Fruit fly (Drosophila melanogaster) whole organism, embryonic: ENCODE results near the gene Bug22.

Source experiments
- Bgb ChIP-seq: fragments of 200-800 bp; sonication (Bioruptor generic); IDR thresholded peaks from 2 replicates; pipeline ENCODE4 v1.3.6; 2022; ENCODE audit warnings: missing biosample characterization, missing genetic modification characterization; ENCODE audit not compliant: partially characterized antibody
- CG12071 ChIP-seq: fragments of 200-800 bp; sonication (Bioruptor generic); optimal IDR thresholded peaks from 3 replicates; lab custom pipeline; 2018; ENCODE audit warnings: missing biosample characterization, mild to moderate bottlenecking, missing genetic modification characterization
- CG13123 ChIP-seq: fragments of 200-800 bp; sonication (Bioruptor generic); optimal IDR thresholded peaks from 2 replicates; lab custom pipeline; 2016; ENCODE audit warnings: missing biosample characterization, missing genetic modification characterization
- CG13287 ChIP-seq: fragments of 200-800 bp; sonication (Bioruptor generic); IDR thresholded peaks from 2 replicates; pipeline ENCODE4 v1.3.6; 2022; ENCODE audit warnings: missing biosample characterization, missing genetic modification characterization; ENCODE audit not compliant: partially characterized antibody
- CG13296 ChIP-seq: fragments of 200-800 bp; sonication (Bioruptor generic); optimal IDR thresholded peaks from 3 replicates; lab custom pipeline; 2018; ENCODE audit warnings: missing biosample characterization, mild to moderate bottlenecking, missing genetic modification characterization
- CG16779 ChIP-seq: fragments of 200-800 bp; sonication (Bioruptor generic); IDR thresholded peaks from 2 replicates; pipeline ENCODE4 v1.3.6; 2022; ENCODE audit warnings: missing biosample characterization, missing genetic modification characterization
- CG17385 ChIP-seq: fragments of 200-800 bp; sonication (Bioruptor generic); optimal IDR thresholded peaks from 3 replicates; lab custom pipeline; 2018; ENCODE audit warnings: missing biosample characterization, mild to moderate bottlenecking, missing genetic modification characterization
- CG17568 ChIP-seq: fragments of 200-800 bp; sonication (Bioruptor generic); optimal IDR thresholded peaks from 2 replicates; lab custom pipeline; 2018; ENCODE audit warnings: missing biosample characterization, mild to moderate bottlenecking, missing genetic modification characterization, moderate library complexity
- CG2116 ChIP-seq: fragments of 200-800 bp; sonication (Bioruptor generic); optimal IDR thresholded peaks from 3 replicates; lab custom pipeline; 2018; ENCODE audit warnings: missing biosample characterization, mild to moderate bottlenecking, missing genetic modification characterization
- CG2199 ChIP-seq: fragments of 200-800 bp; sonication (Bioruptor generic); IDR thresholded peaks from 3 replicates; pipeline ENCODE4 v1.3.6; 2022; ENCODE audit warnings: missing biosample characterization, missing genetic modification characterization
- CG2202 ChIP-seq: fragments of 200-800 bp; sonication (Bioruptor generic); optimal IDR thresholded peaks from 2 replicates; lab custom pipeline; 2018; ENCODE audit warnings: missing biosample characterization, mild to moderate bottlenecking, missing genetic modification characterization
- CG2875 ChIP-seq: fragments of 200-800 bp; sonication (Bioruptor generic); optimal IDR thresholded peaks from 2 replicates; lab custom pipeline; 2017; ENCODE audit warnings: missing biosample characterization, mild to moderate bottlenecking, missing genetic modification characterization, missing genetic modification reagents
- CG31224 ChIP-seq: fragments of 200-800 bp; sonication (Bioruptor generic); IDR thresholded peaks from 2 replicates; pipeline ENCODE4 v1.3.6; 2022; ENCODE audit warnings: missing biosample characterization, missing genetic modification characterization
- CG32532 ChIP-seq: fragments of 200-800 bp; sonication (Bioruptor generic); IDR thresholded peaks from 2 replicates; pipeline ENCODE4 v1.3.6; 2022; ENCODE audit warnings: missing biosample characterization, missing genetic modification characterization
- CG43689 ChIP-seq: fragments of 200-800 bp; sonication (Bioruptor generic); IDR thresholded peaks from 2 replicates; pipeline ENCODE4 v1.3.6; 2022; ENCODE audit warnings: missing biosample characterization, missing genetic modification characterization
- CG4424 ChIP-seq: fragments of 200-800 bp; sonication (Bioruptor generic); optimal IDR thresholded peaks from 3 replicates; lab custom pipeline; 2016; ENCODE audit warnings: missing biosample characterization, missing genetic modification characterization
- CG6791 ChIP-seq: fragments of 200-800 bp; sonication (Bioruptor generic); IDR thresholded peaks from 3 replicates; pipeline ENCODE4 v1.3.6; 2022; ENCODE audit warnings: missing biosample characterization, missing genetic modification characterization; ENCODE audit not compliant: partially characterized antibody
- CG6854 ChIP-seq: fragments of 200-800 bp; sonication (Bioruptor generic); optimal IDR thresholded peaks from 3 replicates; lab custom pipeline; 2017; ENCODE audit warnings: missing biosample characterization, mild to moderate bottlenecking, missing genetic modification characterization
- CG8388 ChIP-seq: fragments of 200-800 bp; sonication (Bioruptor generic); optimal IDR thresholded peaks from 2 replicates; lab custom pipeline; 2019; ENCODE audit warnings: missing biosample characterization, mild to moderate bottlenecking, missing genetic modification characterization, moderate library complexity
- CG9797 ChIP-seq: fragments of 200-800 bp; sonication (Bioruptor generic); optimal IDR thresholded peaks from 3 replicates; lab custom pipeline; 2018; ENCODE audit warnings: missing biosample characterization, mild to moderate bottlenecking, missing genetic modification characterization
- Camta ChIP-seq: fragments of 200-800 bp; sonication (Bioruptor generic); optimal IDR thresholded peaks from 2 replicates; lab custom pipeline; 2016; ENCODE audit warnings: missing biosample characterization, missing genetic modification characterization
- Doc2 ChIP-seq: fragments of 200-800 bp; sonication (Bioruptor generic); IDR thresholded peaks from 2 replicates; pipeline ENCODE4 v1.3.6; 2022; ENCODE audit warnings: missing biosample characterization, missing genetic modification characterization
- Dp ChIP-seq: fragments of 200-800 bp; sonication (Bioruptor generic); optimal IDR thresholded peaks from 2 replicates; lab custom pipeline; 2018; ENCODE audit warnings: missing biosample characterization, mild to moderate bottlenecking, missing genetic modification characterization, moderate library complexity
- HLH4C ChIP-seq: fragments of 200-800 bp; sonication (Bioruptor generic); IDR thresholded peaks from 3 replicates; pipeline ENCODE4 v1.3.6; 2022; ENCODE audit warnings: missing biosample characterization, missing genetic modification characterization; ENCODE audit not compliant: partially characterized antibody
- Jarid2 ChIP-seq: fragments of 200-800 bp; sonication (Bioruptor generic); optimal IDR thresholded peaks from 3 replicates; lab custom pipeline; 2017; ENCODE audit warnings: mild to moderate bottlenecking, missing biosample characterization, missing genetic modification reagents, missing genetic modification characterization
- MESR4 ChIP-seq: fragments of 200-800 bp; sonication (Bioruptor generic); optimal IDR thresholded peaks from 2 replicates; lab custom pipeline; 2018; ENCODE audit warnings: missing biosample characterization, mild to moderate bottlenecking, missing genetic modification characterization, moderate library complexity
- Max ChIP-seq: fragments of 200-800 bp; sonication (Bioruptor generic); optimal IDR thresholded peaks from 2 replicates; lab custom pipeline; 2016; ENCODE audit warnings: missing biosample characterization, mild to moderate bottlenecking, missing genetic modification characterization
- Myb ChIP-seq: fragments of 200-800 bp; sonication (Bioruptor generic); optimal IDR thresholded peaks from 2 replicates; lab custom pipeline; 2016; ENCODE audit warnings: missing biosample characterization, missing genetic modification characterization
- NFAT ChIP-seq: fragments of 200-800 bp; sonication (Bioruptor generic); IDR thresholded peaks from 2 replicates; pipeline ENCODE4 v1.3.6; 2022; ENCODE audit warnings: missing biosample characterization, missing genetic modification characterization
- Side ChIP-seq: fragments of 200-800 bp; sonication (Bioruptor generic); optimal IDR thresholded peaks from 2 replicates; lab custom pipeline; 2016; ENCODE audit warnings: missing biosample characterization, missing genetic modification characterization
- Tbp ChIP-seq: fragments of >200 bp; optimal IDR thresholded peaks from 2 replicates; lab custom pipeline; 2018; ENCODE audit warnings: missing biosample characterization, missing genetic modification characterization
- ato ChIP-seq: fragments of 200-800 bp; sonication (Bioruptor generic); IDR thresholded peaks from 2 replicates; pipeline ENCODE4 v1.3.6; 2022; ENCODE audit warnings: missing biosample characterization, missing genetic modification characterization; ENCODE audit not compliant: partially characterized antibody
- bab2 ChIP-seq: fragments of 200-800 bp; sonication (Bioruptor generic); optimal IDR thresholded peaks from 2 replicates; lab custom pipeline; 2016; ENCODE audit warnings: missing biosample characterization, missing genetic modification characterization
- chif ChIP-seq, 2 experiments: fragments of 200-800 bp; sonication (Bioruptor generic); optimal IDR thresholded peaks; 3 replicates each; lab custom pipeline; 2016; ENCODE audit warnings: missing biosample characterization in 2 of 2, missing genetic modification characterization in 2 of 2
- chm ChIP-seq: fragments of 200-800 bp; sonication (Bioruptor generic); IDR thresholded peaks from 2 replicates; pipeline ENCODE4 v1.3.6; 2022; ENCODE audit warnings: missing biosample characterization, missing genetic modification characterization
- da ChIP-seq: fragments of 200-800 bp; sonication (Bioruptor generic); optimal IDR thresholded peaks from 2 replicates; lab custom pipeline; 2016; ENCODE audit warnings: missing biosample characterization, missing genetic modification characterization
- dimm ChIP-seq: fragments of 200-800 bp; sonication (Bioruptor generic); IDR thresholded peaks from 2 replicates; pipeline ENCODE4 v1.3.6; 2022; ENCODE audit warnings: missing biosample characterization, missing genetic modification characterization
- disco-r ChIP-seq: fragments of 200-800 bp; sonication (Bioruptor generic); optimal IDR thresholded peaks from 2 replicates; lab custom pipeline; 2016; ENCODE audit warnings: missing biosample characterization, missing genetic modification characterization
- fu2 ChIP-seq: fragments of 200-800 bp; sonication (Bioruptor generic); optimal IDR thresholded peaks from 2 replicates; lab custom pipeline; 2016; ENCODE audit warnings: missing biosample characterization, missing genetic modification characterization
- gt ChIP-seq: fragments of 200-800 bp; sonication (Bioruptor generic); IDR thresholded peaks from 2 replicates; pipeline ENCODE4 v1.3.6; 2022; ENCODE audit warnings: missing biosample characterization, missing genetic modification characterization
- ham ChIP-seq: fragments of 200-800 bp; sonication (Bioruptor generic); IDR thresholded peaks from 2 replicates; pipeline ENCODE4 v1.3.6; 2022; ENCODE audit warnings: missing biosample characterization, missing genetic modification characterization
- hb ChIP-seq: fragments of 200-800 bp; sonication (Bioruptor generic); IDR thresholded peaks from 3 replicates; pipeline ENCODE4 v1.3.6; 2022; ENCODE audit warnings: missing biosample characterization, missing genetic modification characterization; ENCODE audit not compliant: partially characterized antibody
- hth ChIP-seq: fragments of >200 bp; optimal IDR thresholded peaks from 2 replicates; lab custom pipeline; 2017; ENCODE audit warnings: inconsistent platforms
- kah ChIP-seq: fragments of 200-800 bp; sonication (Bioruptor generic); optimal IDR thresholded peaks from 2 replicates; lab custom pipeline; 2018; ENCODE audit warnings: missing biosample characterization, mild to moderate bottlenecking, missing genetic modification characterization
- lov ChIP-seq, 2 experiments: fragments of 200-800 bp in 1 of 2; fragments of >200 bp in 1 of 2; sonication (Bioruptor generic) in 1 of 2; IDR thresholded peaks in 1 of 2; optimal IDR thresholded peaks in 1 of 2; 2 replicates in 1 of 2; 3 replicates in 1 of 2; pipeline versions ENCODE4 v1.3.6 to Lab custom; 2017 to 2022; ENCODE audit warnings: missing biosample characterization in 1 of 2, missing genetic modification characterization in 1 of 2
- maf-S ChIP-seq: fragments of 200-800 bp; sonication (Bioruptor generic); optimal IDR thresholded peaks from 2 replicates; lab custom pipeline; 2016; ENCODE audit warnings: missing biosample characterization, missing genetic modification characterization
- nerfin-2 ChIP-seq: fragments of 200-800 bp; sonication (Bioruptor generic); IDR thresholded peaks from 2 replicates; pipeline ENCODE4 v1.3.6; 2022; ENCODE audit warnings: missing biosample characterization, missing genetic modification characterization; ENCODE audit not compliant: partially characterized antibody
- pfk ChIP-seq: fragments of 200-800 bp; sonication (Bioruptor generic); optimal IDR thresholded peaks from 2 replicates; lab custom pipeline; 2018; ENCODE audit warnings: missing biosample characterization, mild to moderate bottlenecking, missing genetic modification characterization, moderate library complexity
- sim ChIP-seq: fragments of 200-800 bp; sonication (Bioruptor generic); IDR thresholded peaks from 2 replicates; pipeline ENCODE4 v1.3.6; 2022; ENCODE audit warnings: missing biosample characterization, missing genetic modification characterization
- zen ChIP-seq: fragments of 200-800 bp; sonication (Bioruptor generic); optimal IDR thresholded peaks from 3 replicates; lab custom pipeline; 2018; ENCODE audit warnings: missing biosample characterization, mild to moderate bottlenecking, missing genetic modification characterization, moderate library complexity
- zen2 ChIP-seq: fragments of 200-800 bp; sonication (Bioruptor generic); IDR thresholded peaks from 3 replicates; pipeline ENCODE4 v1.3.6; 2022; ENCODE audit warnings: missing biosample characterization, missing genetic modification characterization; ENCODE audit not compliant: partially characterized antibody

Gene Bug22

DNA sequence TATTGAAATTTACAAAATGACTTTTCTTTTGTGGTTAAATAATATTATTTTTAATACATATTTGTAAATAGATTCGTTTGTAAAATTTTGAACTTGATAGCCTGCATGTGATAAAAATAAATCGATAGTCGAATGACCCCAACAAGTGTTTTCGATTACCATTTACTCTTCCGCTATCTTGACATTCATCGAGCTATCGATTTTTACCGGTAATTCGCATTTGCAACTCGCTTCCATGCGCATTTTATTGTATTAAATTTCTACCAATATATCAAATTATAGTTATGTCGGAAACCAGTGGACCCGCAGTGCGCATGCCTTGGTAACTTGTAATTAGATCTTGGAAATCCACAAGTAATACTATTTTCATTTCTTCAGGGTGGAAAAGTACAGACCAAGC, 11.7 kb downstream of the Bug22 start, which contains the start of gene RfC3 (continued):
- no peak for TF ChIP-seq Doc2 (GFP tag; lab: Robert Waterston, UW)
- no peak for TF ChIP-seq CG2202
- no peak for TF ChIP-seq gt
- no peak for TF ChIP-seq NFAT (GFP tag; lab: Robert Waterston, UW)
- TF ChIP-seq CG32532 (GFP tag; lab: Robert Waterston, UW), result no peak
- TF ChIP-seq hb, result peak; percentile 80
- no peak for TF ChIP-seq CG6854 (GFP tag; lab: Kevin White, UChicago)
- TF ChIP-seq maf-S (GFP tag; lab: Kevin White, UChicago), result no peak
- no peak for TF ChIP-seq zen (tag; lab: Kevin White, UChicago)
- TF ChIP-seq CG13296, result no peak
- peak; percentile 29 for TF ChIP-seq MESR4
- no peak for TF ChIP-seq CG2875 (GFP tag; lab: Kevin White, UChicago)
- TF ChIP-seq CG12071, result no peak
- TF ChIP-seq CG6791 (GFP tag; lab: Robert Waterston, UW), result peak; percentile 89
- TF ChIP-seq CG16779 (GFP tag; lab: Robert Waterston, UW), result no peak
- no peak for TF ChIP-seq CG9797 (GFP tag; lab: Kevin White, UChicago)
- TF ChIP-seq CG17568 (GFP tag; lab: Kevin White, UChicago), result no peak
- TF ChIP-seq CG2199 (GFP tag; lab: Robert Waterston, UW), result no peak
- no peak for TF ChIP-seq CG4424 (GFP tag; lab: Kevin White, UChicago)
- peak; percentile 83 for TF ChIP-seq Bgb
- no peak for TF ChIP-seq lov (optimal IDR thresholded peaks at IDR 0.05; lab: Kevin White, UChicago)
- no peak for TF ChIP-seq lov (GFP tag; IDR thresholded peaks at IDR 0.05; lab: Robert Waterston, UW)
- TF ChIP-seq HLH4C (GFP tag; lab: Robert Waterston, UW), result peak; percentile 98
- TF ChIP-seq pfk (GFP tag; lab: Kevin White, UChicago), result peak; percentile 48
- no peak for TF ChIP-seq Side (GFP tag; lab: Kevin White, UChicago)
- no peak for TF ChIP-seq CG8388 (GFP tag; lab: Kevin White, UChicago)
- peak; percentile 62 for TF ChIP-seq kah (GFP tag; lab: Kevin White, UChicago)
- TF ChIP-seq Max, result peak; percentile 28
- no peak for TF ChIP-seq CG13123 (GFP tag; lab: Kevin White, UChicago)
- no peak for TF ChIP-seq chif (GFP tag; optimal IDR thresholded peaks at IDR 0.05; lab: Kevin White, UChicago)
- no peak for TF ChIP-seq CG43689 (GFP tag; lab: Robert Waterston, UW)
- TF ChIP-seq disco-r (GFP tag; lab: Kevin White, UChicago), result no peak
- no peak for TF ChIP-seq sim (GFP tag; lab: Robert Waterston, UW)
- peak; percentile 94 for TF ChIP-seq CG2116 (GFP tag; lab: Kevin White, UChicago)
- no peak for TF ChIP-seq fu2 (GFP tag; lab: Kevin White, UChicago)
- peak; percentile 92 for TF ChIP-seq Dp (GFP tag; lab: Kevin White, UChicago)
- no peak for TF ChIP-seq Tbp
- TF ChIP-seq dimm (GFP tag; lab: Robert Waterston, UW), result no peak
- no peak for TF ChIP-seq hth
- TF ChIP-seq zen2, result peak; percentile 96
- no peak for TF ChIP-seq ham (GFP tag; lab: Robert Waterston, UW)
- no peak for TF ChIP-seq Camta
- TF ChIP-seq da, result no peak
- TF ChIP-seq CG31224 (GFP tag; lab: Robert Waterston, UW), result no peak
- no peak for TF ChIP-seq Jarid2 (GFP tag; lab: Kevin White, UChicago)
- TF ChIP-seq CG13287 (GFP tag; lab: Robert Waterston, UW), result peak; percentile 92
- TF ChIP-seq chm (GFP tag; lab: Robert Waterston, UW), result no peak
- peak; percentile 94 for TF ChIP-seq nerfin-2 (GFP tag; lab: Robert Waterston, UW)
- TF ChIP-seq bab2, result no peak
- peak; percentile 94 for TF ChIP-seq ato
- peak; percentile 85 for TF ChIP-seq Myb
- TF ChIP-seq CG17385, result no peak
